Worm (Caenorhabditis elegans): ENCODE results near the gene T01B7.13.

- TF ChIP-seq elt-1 (tag; optimal IDR thresholded peaks at IDR 0.05) (no peak), mdl-1 (tag; optimal IDR thresholded peaks at IDR 0.05) (no peak), R02D3.7 (tag; optimal IDR thresholded peaks at IDR 0.05) (no peak), skn-1 (tag; optimal IDR thresholded peaks at IDR 0.05) (no peak), nhr-12 (tag; optimal IDR thresholded peaks at IDR 0.05) (no peak), nhr-11 (tag; optimal IDR thresholded peaks at IDR 0.05) (no peak), nhr-77 (tag; optimal IDR thresholded peaks at IDR 0.05) (no peak)
These were observed 46.3 kb upstream of the T01B7.13 start for ce11 chrII:8668871-8669270.
